Worm (Caenorhabditis elegans): ENCODE measurements around the gene srx-54.
A peak's percentile ranks its signal among the peaks of the same experiment; 100 is the strongest.

srx-54 gene

ce11 chrV:16954766-16955165, 20.3 kb upstream of the srx-54 start, which contains the start of gene srh-206:
Gene srh-206, minus strand, starts transcription at chrV:16954866.
- TF ChIP-seq ceh-28 (tag; optimal IDR thresholded peaks at IDR 0.05) (no peak), mdl-1 (tag; optimal IDR thresholded peaks at IDR 0.05) (no peak), pha-4 (tag; optimal IDR thresholded peaks at IDR 0.05) (no peak), hmg-11 (tag; optimal IDR thresholded peaks at IDR 0.05) (no peak), nhr-77 (tag; optimal IDR thresholded peaks at IDR 0.05) (no peak), snpc-4 (tag; optimal IDR thresholded peaks at IDR 0.05) (no peak), ztf-11 (tag; optimal IDR thresholded peaks at IDR 0.05) (no peak), pqm-1 (tag; optimal IDR thresholded peaks at IDR 0.05) (no peak)

DNA sequence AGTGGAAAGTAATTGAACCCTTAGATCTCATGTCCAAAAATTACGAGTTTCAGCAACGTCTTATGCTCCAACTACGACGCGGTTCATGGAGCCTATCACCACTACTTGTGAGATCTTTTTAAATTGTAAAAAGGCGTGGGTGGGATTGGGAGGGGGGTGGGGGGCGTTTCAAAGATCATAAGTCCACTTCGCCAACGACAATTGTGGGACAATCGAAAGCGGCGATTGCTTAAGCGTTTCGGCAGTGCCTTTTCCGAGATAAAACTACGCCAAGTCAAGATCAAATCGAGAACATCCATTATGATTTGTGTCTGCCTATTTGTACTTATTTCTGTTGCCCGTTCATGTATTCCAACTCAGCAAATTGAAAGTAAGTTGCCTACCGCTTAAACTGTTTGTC, 18.8 kb upstream of the srx-54 start, which contains the start of gene clec-239:
TSS of gene clec-239 (plus strand) at position 301 of the 400 bp plus-strand sequence.
- TF ChIP-seq pqm-1 (tag; optimal IDR thresholded peaks at IDR 0.05) (no peak), elt-1 (tag; optimal IDR thresholded peaks at IDR 0.05) (no peak), eor-1 (tag; optimal IDR thresholded peaks at IDR 0.05) (no peak), lin-39 (tag; optimal IDR thresholded peaks at IDR 0.05) (no peak), ceh-28 (tag; optimal IDR thresholded peaks at IDR 0.05) (no peak), fkh-10 (GFP tag; optimal IDR thresholded peaks at IDR 0.05) (no peak), skn-1 (tag; optimal IDR thresholded peaks at IDR 0.05) (no peak), hmg-11 (tag; optimal IDR thresholded peaks at IDR 0.05) (no peak), nhr-76 (tag; optimal IDR thresholded peaks at IDR 0.05) (no peak), nhr-25 (tag; optimal IDR thresholded peaks at IDR 0.05) (no peak), pha-4 (tag; optimal IDR thresholded peaks at IDR 0.05) (no peak)

DNA sequence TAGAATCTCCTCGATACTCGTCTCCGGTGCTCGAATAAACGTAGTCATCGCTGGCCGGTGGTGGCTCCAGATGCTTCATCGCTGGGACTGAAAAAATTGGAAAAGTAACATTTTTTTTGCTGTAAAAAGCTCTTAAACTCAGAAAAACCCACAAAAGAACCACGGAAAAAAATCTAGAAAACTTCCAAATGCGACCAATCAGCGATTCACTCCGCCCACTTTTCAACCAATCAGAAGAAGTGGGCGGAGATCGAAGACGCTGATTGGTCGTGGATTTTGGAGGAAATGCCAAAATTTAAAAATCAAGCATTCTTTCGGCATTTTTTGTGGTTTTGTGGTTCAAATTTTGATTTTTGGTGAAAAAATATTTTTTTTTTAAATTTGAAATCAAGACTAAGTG, 16.0 kb upstream of the srx-54 start:
- TF ChIP-seq ztf-11 (tag; optimal IDR thresholded peaks at IDR 0.05) (no peak), nfya-1 (tag; optimal IDR thresholded peaks at IDR 0.05; ENCODE audit: insufficient read depth) (peak; percentile 93), ceh-82 (tag; optimal IDR thresholded peaks at IDR 0.05) (no peak), skn-1 (tag; optimal IDR thresholded peaks at IDR 0.05) (peak; percentile 15), mdl-1 (tag; optimal IDR thresholded peaks at IDR 0.05) (no peak)

DNA sequence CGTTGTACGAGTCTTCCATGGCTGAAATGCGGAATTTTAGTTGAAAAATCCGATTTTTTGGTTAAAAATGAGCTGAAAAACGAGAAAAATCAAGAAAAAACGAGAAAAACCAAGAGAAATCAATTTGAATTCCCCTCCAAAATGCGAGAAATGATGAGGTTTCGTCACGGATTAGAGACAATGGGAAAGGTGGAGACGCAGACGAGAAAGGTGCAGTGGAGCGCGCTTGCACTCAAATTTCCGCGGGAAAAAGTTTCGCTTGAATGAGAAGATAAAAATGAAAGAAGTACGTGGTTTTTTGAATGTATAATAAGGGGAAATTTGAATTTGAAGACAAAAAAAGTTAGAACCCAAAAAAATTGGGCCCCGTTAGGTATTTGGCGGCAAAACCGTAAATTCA, 9.4 kb upstream of the srx-54 start, which contains the start of gene efl-1:
TSS of gene efl-1 (minus strand) at position 21 of the 400 bp plus-strand sequence.
- no peak for TF ChIP-seq zag-1 (tag; optimal IDR thresholded peaks at IDR 0.05)
- peak; percentile 63 for TF ChIP-seq ama-1 (optimal IDR thresholded peaks at IDR 0.05)
- TF ChIP-seq pha-4 (tag; optimal IDR thresholded peaks at IDR 0.05), result peak; percentile 93
- TF ChIP-seq elt-3 (tag; optimal IDR thresholded peaks at IDR 0.05), result no peak
- TF ChIP-seq unc-39 (tag; optimal IDR thresholded peaks at IDR 0.05), result no peak
- TF ChIP-seq nhr-77 (tag; optimal IDR thresholded peaks at IDR 0.05), result peak; percentile 36
- no peak for TF ChIP-seq ceh-9 (tag; optimal IDR thresholded peaks at IDR 0.05)
- no peak for TF ChIP-seq nhr-28 (tag; optimal IDR thresholded peaks at IDR 0.05)
- TF ChIP-seq ZK546.5 (tag; optimal IDR thresholded peaks at IDR 0.05), result no peak
- TF ChIP-seq pqm-1 (tag; optimal IDR thresholded peaks at IDR 0.05), result peak; percentile 78
- TF ChIP-seq tbx-2 (tag; optimal IDR thresholded peaks at IDR 0.05), result peak; percentile 64
- TF ChIP-seq eor-1 (tag; optimal IDR thresholded peaks at IDR 0.05), result no peak
- peak; percentile 93 for TF ChIP-seq skn-1 (tag; optimal IDR thresholded peaks at IDR 0.05)
- peak; percentile 93 for TF ChIP-seq snpc-4 (tag; optimal IDR thresholded peaks at IDR 0.05)
- TF ChIP-seq egl-5 (tag; optimal IDR thresholded peaks at IDR 0.05), result peak; percentile 97
- no peak for TF ChIP-seq nhr-237 (tag; optimal IDR thresholded peaks at IDR 0.05)
- TF ChIP-seq mdl-1 (tag; optimal IDR thresholded peaks at IDR 0.05), result no peak
- peak; percentile 82 for TF ChIP-seq ceh-28 (tag; optimal IDR thresholded peaks at IDR 0.05)
- peak; percentile 94 for TF ChIP-seq nhr-23 (tag; optimal IDR thresholded peaks at IDR 0.05)
- TF ChIP-seq nfya-1 (tag; optimal IDR thresholded peaks at IDR 0.05; ENCODE audit: insufficient read depth), result peak; percentile 92
- TF ChIP-seq hmg-11 (tag; optimal IDR thresholded peaks at IDR 0.05), result peak; percentile 50
- TF ChIP-seq aly-2 (tag; optimal IDR thresholded peaks at IDR 0.05), result no peak
- no peak for TF ChIP-seq nhr-43 (tag; optimal IDR thresholded peaks at IDR 0.05; ENCODE audit: poor library complexity, severe bottlenecking)
- peak; percentile 87 for TF ChIP-seq nhr-25 (tag; optimal IDR thresholded peaks at IDR 0.05)
- TF ChIP-seq mml-1 (tag; optimal IDR thresholded peaks at IDR 0.05), result no peak
- TF ChIP-seq daf-12 (tag; optimal IDR thresholded peaks at IDR 0.05), result no peak
- no peak for TF ChIP-seq ztf-4 (tag; optimal IDR thresholded peaks at IDR 0.05)
- TF ChIP-seq ceh-16 (tag; optimal IDR thresholded peaks at IDR 0.05), result no peak
- no peak for TF ChIP-seq nhr-11 (tag; optimal IDR thresholded peaks at IDR 0.05)
- peak; percentile 47 for TF ChIP-seq lsy-12 (tag; optimal IDR thresholded peaks at IDR 0.05)
- peak; percentile 94 for TF ChIP-seq lin-15B (tag; optimal IDR thresholded peaks at IDR 0.05)
- TF ChIP-seq elt-1 (tag; optimal IDR thresholded peaks at IDR 0.05), result no peak
- peak; percentile 67 for TF ChIP-seq jun-1 (tag; optimal IDR thresholded peaks at IDR 0.05)
- no peak for TF ChIP-seq egl-27 (tag; optimal IDR thresholded peaks at IDR 0.05)
- no peak for TF ChIP-seq nhr-12 (tag; optimal IDR thresholded peaks at IDR 0.05)
- peak; percentile 35 for TF ChIP-seq unc-62 (GFP tag; optimal IDR thresholded peaks at IDR 0.05)
- TF ChIP-seq ztf-11 (tag; optimal IDR thresholded peaks at IDR 0.05), result no peak
- TF ChIP-seq sea-2 (GFP tag; optimal IDR thresholded peaks at IDR 0.05), result no peak
- TF ChIP-seq ceh-82 (tag; optimal IDR thresholded peaks at IDR 0.05), result peak; percentile 85
- no peak for TF ChIP-seq fkh-2 (tag; optimal IDR thresholded peaks at IDR 0.05)
- TF ChIP-seq elt-2 (tag; optimal IDR thresholded peaks at IDR 0.05), result peak; percentile 64
- TF ChIP-seq nhr-76 (tag; optimal IDR thresholded peaks at IDR 0.05), result no peak
- TF ChIP-seq nhr-67 (tag; optimal IDR thresholded peaks at IDR 0.05), result no peak
- TF ChIP-seq fkh-10 (GFP tag; optimal IDR thresholded peaks at IDR 0.05), result peak; percentile 83

Data from whole organism, L3 larva.